Worm (Caenorhabditis elegans) whole organism, early embryonic: Measurements from ENCODE around the gene R06B10.7.

Experiments used
- B0310.2 ChIP-seq: sonication (generic microtip); optimal IDR thresholded peaks from 2 replicates; lab custom pipeline; 2016; ENCODE audit warnings: mild to moderate bottlenecking, missing genetic modification characterization, missing compliant biosample characterization
- F13C5.2 ChIP-seq: sonication (generic microtip); optimal IDR thresholded peaks from 2 replicates; lab custom pipeline; 2017; ENCODE audit warnings: mild to moderate bottlenecking, missing genetic modification characterization, inconsistent platforms, missing compliant biosample characterization
- aly-1 ChIP-seq: sonication (generic microtip); optimal IDR thresholded peaks from 2 replicates; lab custom pipeline; 2016; ENCODE audit warnings: missing genetic modification characterization, missing compliant biosample characterization
- ama-1 ChIP-seq: fragments of 150-350 bp; optimal IDR thresholded peaks from 2 replicates; lab custom pipeline; 2014
- ceh-13 ChIP-seq: fragments of 200-800 bp; sonication (Bioruptor generic); optimal IDR thresholded peaks from 2 replicates; lab custom pipeline; 2018; ENCODE audit warnings: mild to moderate bottlenecking, missing genetic modification characterization, missing compliant biosample characterization
- ceh-36 ChIP-seq: sonication (generic microtip); optimal IDR thresholded peaks from 2 replicates; lab custom pipeline; 2016; ENCODE audit warnings: missing genetic modification characterization, inconsistent platforms, missing compliant biosample characterization
- ets-7 ChIP-seq: sonication (generic microtip); optimal IDR thresholded peaks from 2 replicates; lab custom pipeline; 2016; ENCODE audit warnings: missing genotype, missing genetic modification characterization, missing compliant biosample characterization
- flt-1 ChIP-seq: fragments of 200-800 bp; sonication (Bioruptor generic); IDR thresholded peaks from 2 replicates; pipeline ENCODE4 v1.3.6; 2022; ENCODE audit warnings: missing genetic modification characterization, missing compliant biosample characterization
- hmbx-1 ChIP-seq: sonication (generic microtip); optimal IDR thresholded peaks from 2 replicates; lab custom pipeline; 2016; ENCODE audit warnings: mild to moderate bottlenecking, missing genetic modification characterization, missing compliant biosample characterization
- hmg-4 ChIP-seq: fragments of 200-800 bp; sonication (Bioruptor generic); optimal IDR thresholded peaks from 2 replicates; lab custom pipeline; 2018; ENCODE audit warnings: mild to moderate bottlenecking, missing genetic modification characterization, missing compliant biosample characterization
- hnd-1 ChIP-seq: sonication (generic microtip); optimal IDR thresholded peaks from 2 replicates; lab custom pipeline; 2016; ENCODE audit warnings: missing genetic modification characterization, missing compliant biosample characterization
- pes-1 ChIP-seq: fragments of 200-800 bp; sonication (Bioruptor generic); IDR thresholded peaks from 2 replicates; pipeline ENCODE4 v1.3.6; 2022; ENCODE audit warnings: missing genetic modification reagents, missing genetic modification characterization, missing compliant biosample characterization
- scrt-1 ChIP-seq: fragments of 200-800 bp; sonication (Bioruptor generic); IDR thresholded peaks from 2 replicates; pipeline ENCODE4 v1.3.6; 2022; ENCODE audit warnings: missing genetic modification characterization, missing compliant biosample characterization
- sea-1 ChIP-seq: fragments of 200-800 bp; sonication (Bioruptor generic); conservative IDR thresholded peaks from 2 replicates; pipeline ENCODE4 v1.3.6; 2022; ENCODE audit warnings: missing genetic modification characterization, missing compliant biosample characterization
- tbx-11 ChIP-seq: fragments of 200-800 bp; sonication (Bioruptor generic); IDR thresholded peaks from 2 replicates; pipeline ENCODE4 v1.3.6; 2022; ENCODE audit warnings: missing genetic modification characterization, missing compliant biosample characterization
- tbx-37 ChIP-seq: fragments of 200-800 bp; sonication (Bioruptor generic); conservative IDR thresholded peaks from 2 replicates; pipeline ENCODE4 v1.3.6; 2022; ENCODE audit warnings: missing genetic modification reagents, missing genetic modification characterization, missing compliant biosample characterization
- tra-4 ChIP-seq: sonication (generic microtip); optimal IDR thresholded peaks from 2 replicates; lab custom pipeline; 2017; ENCODE audit warnings: missing genetic modification characterization, missing compliant biosample characterization

Gene R06B10.7

ce11 chrIII:1001297-1001696, at the start of gene R06B10.7:
TSS of gene R06B10.7 (minus strand) at chrIII:1001397.
- TF ChIP-seq scrt-1 (no peak), flt-1 (no peak), hmbx-1 (no peak)

- TF ChIP-seq tbx-11 (GFP tag; lab: Robert Waterston, UW) (no peak), ama-1 (lab: Kevin White, UChicago) (no peak), F13C5.2 (no peak), hmbx-1 (no peak), ceh-13 (no peak), aly-1 (tag; lab: Kevin White, UChicago) (no peak), tra-4 (no peak), tbx-37 (no peak), scrt-1 (no peak), hnd-1 (no peak), sea-1 (no peak), flt-1 (no peak), ets-7 (tag; lab: Kevin White, UChicago) (no peak), ceh-36 (tag; lab: Kevin White, UChicago) (no peak), hmg-4 (GFP tag; lab: Kevin White, UChicago) (no peak), pes-1 (GFP tag; lab: Robert Waterston, UW) (no peak), B0310.2 (no peak)
Observed at ce11 chrIII:1043790-1044189, 42.6 kb upstream of the R06B10.7 start.

- no peak for TF ChIP-seq F13C5.2
- no peak for TF ChIP-seq ets-7 (tag; lab: Kevin White, UChicago)
- TF ChIP-seq pes-1 (GFP tag; lab: Robert Waterston, UW): no peak
- TF ChIP-seq tbx-37: no peak
Observed at ce11 chrIII:1040059-1040458, 38.9 kb upstream of the R06B10.7 start.

DNA sequence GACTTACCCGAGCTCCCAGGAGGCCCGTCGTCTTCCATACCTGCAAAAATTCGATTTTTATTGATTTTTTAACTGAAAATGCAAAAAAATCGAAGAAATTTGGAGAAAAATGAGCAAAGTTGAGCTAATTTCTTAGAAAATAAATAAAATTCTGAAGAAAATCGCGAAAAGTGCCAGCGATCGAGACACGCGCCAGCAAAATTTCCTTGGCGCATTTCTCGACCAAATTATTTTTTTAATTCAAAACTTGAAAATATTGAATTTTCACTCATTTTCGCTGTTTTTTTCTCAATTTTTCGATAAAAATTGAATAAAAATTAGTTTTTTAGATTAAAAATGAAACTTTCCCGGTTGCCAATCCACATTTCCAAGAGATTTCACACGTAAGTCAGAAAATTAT, 36.0 kb upstream of the R06B10.7 start, which contains the start of the genes chin-1 and BE0003N10.1:
Gene chin-1 (minus strand): TSS at position 40 of the 400 bp plus-strand sequence.
Gene BE0003N10.1 (plus strand): TSS at position 320 of the 400 bp plus-strand sequence.
- TF ChIP-seq ceh-13: no peak
- TF ChIP-seq flt-1: no peak
- no peak for TF ChIP-seq ets-7 (tag; lab: Kevin White, UChicago)
- TF ChIP-seq ama-1 (lab: Kevin White, UChicago): no peak
- peak; percentile 22 for TF ChIP-seq F13C5.2
- TF ChIP-seq ceh-36 (tag; lab: Kevin White, UChicago): no peak

DNA sequence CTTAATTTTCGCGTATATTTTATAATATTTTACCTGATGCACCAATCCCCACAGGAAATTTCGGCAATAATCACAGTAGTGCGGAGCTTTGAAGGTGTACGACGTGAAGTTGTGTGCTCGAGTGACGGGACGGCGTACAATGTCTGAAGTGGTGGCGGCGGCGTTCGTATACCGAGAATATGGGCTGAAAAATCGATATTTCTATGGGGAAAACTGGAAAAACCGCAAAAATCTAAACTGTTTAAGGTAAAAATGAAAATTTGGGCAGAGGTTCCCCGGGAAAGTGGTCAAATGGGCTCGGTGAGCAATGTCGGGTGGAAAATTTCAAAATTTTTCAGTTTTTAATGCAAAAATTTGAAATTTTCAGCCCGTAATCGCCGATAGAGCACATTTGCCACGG, 33.7 kb upstream of the R06B10.7 start:
- TF ChIP-seq ama-1 (lab: Kevin White, UChicago) (no peak), tbx-11 (GFP tag; lab: Robert Waterston, UW) (no peak), pes-1 (GFP tag; lab: Robert Waterston, UW) (no peak), ceh-13 (no peak), hmbx-1 (no peak)

ce11 chrIII:1030965-1031364, 29.8 kb upstream of the R06B10.7 start, which contains the start of the genes clc-26 and E_BE45912.2:
TSS of gene clc-26 (minus strand) at chrIII:1031065.
TSS of gene E_BE45912.2 (minus strand) at chrIII:1031103.
- TF ChIP-seq ama-1 (lab: Kevin White, UChicago): no peak
- TF ChIP-seq pes-1 (GFP tag; lab: Robert Waterston, UW): no peak
- no peak for TF ChIP-seq sea-1
- no peak for TF ChIP-seq tbx-37
- TF ChIP-seq ets-7 (tag; lab: Kevin White, UChicago): no peak
- no peak for TF ChIP-seq hmg-4 (GFP tag; lab: Kevin White, UChicago)
- TF ChIP-seq ceh-13: no peak
- no peak for TF ChIP-seq hmbx-1
- TF ChIP-seq ceh-36 (tag; lab: Kevin White, UChicago): no peak
- no peak for TF ChIP-seq F13C5.2

ce11 chrIII:1028233-1028632, 27.0 kb upstream of the R06B10.7 start:
- TF ChIP-seq hmbx-1: no peak
- TF ChIP-seq scrt-1: no peak
- no peak for TF ChIP-seq ceh-13
- no peak for TF ChIP-seq ceh-36 (tag; lab: Kevin White, UChicago)
- no peak for TF ChIP-seq pes-1 (GFP tag; lab: Robert Waterston, UW)
- no peak for TF ChIP-seq hmg-4 (GFP tag; lab: Kevin White, UChicago)
- no peak for TF ChIP-seq sea-1
- no peak for TF ChIP-seq tbx-11 (GFP tag; lab: Robert Waterston, UW)
- TF ChIP-seq tra-4: no peak

DNA sequence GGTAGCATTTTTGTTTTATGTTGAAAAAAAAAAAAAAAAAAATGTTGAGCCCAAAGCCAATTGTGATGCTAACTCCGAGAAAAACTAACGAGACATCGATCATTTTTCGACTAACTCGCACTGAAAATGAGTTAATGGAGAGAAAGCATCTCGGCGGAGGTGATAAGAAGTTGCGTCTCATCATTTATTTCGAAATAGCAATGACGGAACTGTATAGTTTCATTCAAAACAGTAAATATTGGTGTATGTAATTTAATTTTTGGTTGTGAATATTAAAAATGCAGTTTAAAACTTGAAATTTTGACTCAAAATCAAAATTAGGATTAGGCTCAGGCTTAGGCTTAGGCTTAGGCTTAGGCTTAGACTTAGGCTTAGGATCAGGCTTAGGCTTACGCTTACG, 25.1 kb upstream of the R06B10.7 start, which contains the start of gene clc-25:
Gene clc-25 (minus strand): TSS at position 101 of the 400 bp plus-strand sequence.
- no peak for TF ChIP-seq tbx-11 (GFP tag; lab: Robert Waterston, UW)
- no peak for TF ChIP-seq scrt-1
- TF ChIP-seq ama-1 (lab: Kevin White, UChicago): no peak

- no peak for TF ChIP-seq ceh-13
- TF ChIP-seq ama-1 (lab: Kevin White, UChicago): no peak
- TF ChIP-seq flt-1: no peak
- TF ChIP-seq tra-4: no peak
- TF ChIP-seq hmg-4 (GFP tag; lab: Kevin White, UChicago): no peak
- no peak for TF ChIP-seq F13C5.2
- no peak for TF ChIP-seq tbx-37
- TF ChIP-seq hnd-1: no peak
- TF ChIP-seq ceh-36 (tag; lab: Kevin White, UChicago): no peak
- TF ChIP-seq tbx-11 (GFP tag; lab: Robert Waterston, UW): no peak
- TF ChIP-seq hmbx-1: no peak
- no peak for TF ChIP-seq scrt-1
- TF ChIP-seq pes-1 (GFP tag; lab: Robert Waterston, UW): no peak
- no peak for TF ChIP-seq ets-7 (tag; lab: Kevin White, UChicago)
- TF ChIP-seq aly-1 (tag; lab: Kevin White, UChicago): no peak
- TF ChIP-seq B0310.2: no peak
- no peak for TF ChIP-seq sea-1
Observed at ce11 chrIII:1020732-1021131, 19.5 kb upstream of the R06B10.7 start, which contains the start of gene clc-23. TSS of gene clc-23 (plus strand) at chrIII:1020954.
